Worm (Caenorhabditis elegans) whole organism, early embryonic: ENCODE results near the gene cyp-34A1.

Experiments
- F13C5.2 ChIP-seq: sonication (generic microtip); optimal IDR thresholded peaks from 2 replicates; lab custom pipeline; 2017; ENCODE audit warnings: mild to moderate bottlenecking, missing genetic modification characterization, inconsistent platforms, missing compliant biosample characterization
- ama-1 ChIP-seq: fragments of 150-350 bp; optimal IDR thresholded peaks from 2 replicates; lab custom pipeline; 2014
- ceh-36 ChIP-seq: sonication (generic microtip); optimal IDR thresholded peaks from 2 replicates; lab custom pipeline; 2016; ENCODE audit warnings: missing genetic modification characterization, inconsistent platforms, missing compliant biosample characterization
- flt-1 ChIP-seq: fragments of 200-800 bp; sonication (Bioruptor generic); IDR thresholded peaks from 2 replicates; pipeline ENCODE4 v1.3.6; 2022; ENCODE audit warnings: missing genetic modification characterization, missing compliant biosample characterization
- hmg-4 ChIP-seq: fragments of 200-800 bp; sonication (Bioruptor generic); optimal IDR thresholded peaks from 2 replicates; lab custom pipeline; 2018; ENCODE audit warnings: mild to moderate bottlenecking, missing genetic modification characterization, missing compliant biosample characterization

- no peak for TF ChIP-seq ama-1 (lab: Kevin White, UChicago)
- no peak for TF ChIP-seq hmg-4 (GFP tag; lab: Kevin White, UChicago)
- no peak for TF ChIP-seq F13C5.2 (tag; lab: Kevin White, UChicago)
- no peak for TF ChIP-seq flt-1 (GFP tag; lab: Robert Waterston, UW)
- no peak for TF ChIP-seq ceh-36
These were observed 21.9 kb downstream of the cyp-34A1 start, which contains the start of gene M01B2.13 for ce11 chrV:15265814-15266213.
